Fruit fly (Drosophila melanogaster): ENCODE results near the gene ko.
A peak's percentile ranks its signal among the peaks of the same experiment; 100 is the strongest.

The ko gene

dm6 chr3L:21099908-21100307, 31.1 kb downstream of the ko start (continued):
- TF ChIP-seq tll (GFP tag; optimal IDR thresholded peaks at IDR 0.05) (no peak), bbx (GFP tag; IDR thresholded peaks at IDR 0.05; ENCODE audit: partially characterized antibody) (peak; percentile 36; the same call in 1 of the 2 replicates), lilli (GFP tag; optimal IDR thresholded peaks at IDR 0.05) (no peak), sens (GFP tag) (no peak), ci (GFP tag; IDR thresholded peaks at IDR 0.05) (peak; percentile 52; the same call in 2 of the 3 replicates), fd64A (GFP tag; optimal IDR thresholded peaks at IDR 0.05) (no peak), bigmax (GFP tag; optimal IDR thresholded peaks at IDR 0.05) (no peak), HHEX (GFP tag; optimal IDR thresholded peaks at IDR 0.05) (no peak), Sry-δ (GFP tag; optimal IDR thresholded peaks at IDR 0.05) (no peak), Atf6 (GFP tag; IDR thresholded peaks at IDR 0.05) (no peak), ken (GFP tag; IDR thresholded peaks at IDR 0.05) (no peak), ap (GFP tag; IDR thresholded peaks at IDR 0.05) (peak; percentile 14; the same call in 1 of the 2 replicates), CG5953 (GFP tag; IDR thresholded peaks at IDR 0.05) (no peak), corto (GFP tag; optimal IDR thresholded peaks at IDR 0.05) (no peak), cato (GFP tag; optimal IDR thresholded peaks at IDR 0.05; ENCODE audit: borderline replicate concordance) (no peak), CG10321 (GFP tag; IDR thresholded peaks at IDR 0.05) (no peak), CG12071 (GFP tag; optimal IDR thresholded peaks at IDR 0.05) (no peak), CG1529 (GFP tag; optimal IDR thresholded peaks at IDR 0.05) (no peak), usp (GFP tag; optimal IDR thresholded peaks at IDR 0.05) (no peak), ATbp (GFP tag; optimal IDR thresholded peaks at IDR 0.05) (no peak), CG12219 (GFP tag; optimal IDR thresholded peaks at IDR 0.05) (no peak), tx (GFP tag; optimal IDR thresholded peaks at IDR 0.05) (no peak), ash1 (GFP tag; optimal IDR thresholded peaks at IDR 0.05) (no peak), CG15514 (GFP tag; optimal IDR thresholded peaks at IDR 0.05) (no peak), ac (GFP tag; optimal IDR thresholded peaks at IDR 0.05) (no peak), en (GFP tag; optimal IDR thresholded peaks at IDR 0.05) (no peak), Doc2 (GFP tag; IDR thresholded peaks at IDR 0.05) (no peak), crp (GFP tag; optimal IDR thresholded peaks at IDR 0.05) (no peak), CG7963 (GFP tag; IDR thresholded peaks at IDR 0.05; ENCODE audit: partially characterized antibody) (no peak), gro (GFP tag; optimal IDR thresholded peaks at IDR 0.05) (peak; percentile 19), CG8290 (GFP tag; optimal IDR thresholded peaks at IDR 0.05) (no peak), CG8290 (tag; optimal IDR thresholded peaks at IDR 0.05) (peak in 1 of 2 experiments; percentile 34), CG2199 (GFP tag; IDR thresholded peaks at IDR 0.05) (no peak), NK7.1 (GFP tag; optimal IDR thresholded peaks at IDR 0.05) (no peak), yki (optimal IDR thresholded peaks at IDR 0.05) (no peak), Neu2 (GFP tag; optimal IDR thresholded peaks at IDR 0.05; ENCODE audit: borderline replicate concordance) (no peak), CG10654 (GFP tag; optimal IDR thresholded peaks at IDR 0.05) (no peak), slp2 (GFP tag; optimal IDR thresholded peaks at IDR 0.05) (no peak), crol (GFP tag; IDR thresholded peaks at IDR 0.05) (no peak), fd102C (GFP tag; optimal IDR thresholded peaks at IDR 0.05) (no peak), lov (optimal IDR thresholded peaks at IDR 0.05) (no peak), lov (GFP tag; IDR thresholded peaks at IDR 0.05) (no peak), grau (tag; optimal IDR thresholded peaks at IDR 0.05) (no peak), Med (GFP tag) (peak; percentile 31), CG16815 (GFP tag; optimal IDR thresholded peaks at IDR 0.05) (no peak), zf30C (GFP tag; optimal IDR thresholded peaks at IDR 0.05) (no peak), chinmo (GFP tag; IDR thresholded peaks at IDR 0.05; ENCODE audit: partially characterized antibody) (peak; percentile 86; the same call in 2 of the 4 replicates), grn (GFP tag; optimal IDR thresholded peaks at IDR 0.05) (no peak), cg (GFP tag; optimal IDR thresholded peaks at IDR 0.05) (no peak), nerfin-2 (GFP tag; IDR thresholded peaks at IDR 0.05; ENCODE audit: partially characterized antibody) (no peak), Tbp (GFP tag; optimal IDR thresholded peaks at IDR 0.05) (no peak), CG11456 (GFP tag; IDR thresholded peaks at IDR 0.05) (no peak), tin (GFP tag; optimal IDR thresholded peaks at IDR 0.05) (no peak)
